Worm (Caenorhabditis elegans) whole organism, young adult: ENCODE data around the gene hpo-9.

ENCODE experiments used
- C06A6.2 ChIP-seq: fragments of 200-800 bp; sonication (Bioruptor generic); conservative IDR thresholded peaks from 2 replicates; pipeline ENCODE4 v1.3.6; 2022; ENCODE audit warnings: missing genetic modification characterization, missing compliant biosample characterization
- C17E4.6 ChIP-seq: fragments of 200-800 bp; sonication (Bioruptor generic); IDR thresholded peaks from 2 replicates; pipeline ENCODE4 v1.3.6; 2022; ENCODE audit warnings: missing genetic modification reagents, missing genetic modification characterization, missing compliant biosample characterization
- D2030.7 ChIP-seq: fragments of 200-800 bp; sonication (Bioruptor generic); IDR thresholded peaks from 2 replicates; pipeline ENCODE4 v1.3.6; 2022; ENCODE audit warnings: missing genetic modification reagents, missing genetic modification characterization, missing compliant biosample characterization
- F10E7.11 ChIP-seq: sonication (generic microtip); optimal IDR thresholded peaks from 2 replicates; lab custom pipeline; 2017; ENCODE audit warnings: mild to moderate bottlenecking, missing genetic modification characterization, moderate library complexity, missing compliant biosample characterization
- F23B12.7 ChIP-seq: sonication (generic microtip); optimal IDR thresholded peaks from 2 replicates; lab custom pipeline; 2017; ENCODE audit warnings: missing genetic modification characterization, mild to moderate bottlenecking, missing compliant biosample characterization, antibody characterized with exemption, moderate library complexity; ENCODE audit not compliant: insufficient read depth
- F33H1.4 ChIP-seq: fragments of 200-800 bp; sonication (Bioruptor generic); IDR thresholded peaks from 2 replicates; pipeline ENCODE4 v1.3.6; 2022; ENCODE audit warnings: missing genetic modification reagents, missing genetic modification characterization, missing compliant biosample characterization
- F39B2.1 ChIP-seq: fragments of 200-800 bp; sonication (Bioruptor generic); IDR thresholded peaks from 2 replicates; pipeline ENCODE4 v1.3.6; 2022; ENCODE audit warnings: missing genetic modification reagents, missing genetic modification characterization, missing compliant biosample characterization
- F52B5.7 ChIP-seq: sonication (generic microtip); optimal IDR thresholded peaks from 2 replicates; lab custom pipeline; 2016; ENCODE audit warnings: mild to moderate bottlenecking, missing genetic modification characterization, missing compliant biosample characterization
- Y53G8AR.9 ChIP-seq: fragments of 200-800 bp; sonication (Bioruptor generic); conservative IDR thresholded peaks from 2 replicates; pipeline ENCODE4 v1.3.6; 2022; ENCODE audit warnings: missing genetic modification reagents, missing genetic modification characterization, missing compliant biosample characterization
- Y56A3A.18 ChIP-seq: fragments of 200-800 bp; sonication (Bioruptor generic); IDR thresholded peaks from 2 replicates; pipeline ENCODE4 v1.3.6; 2022; ENCODE audit warnings: missing genetic modification reagents, missing genetic modification characterization, missing compliant biosample characterization
- Y67H2A.10 ChIP-seq: fragments of 200-800 bp; sonication (Bioruptor generic); conservative IDR thresholded peaks from 2 replicates; pipeline ENCODE4 v1.3.6; 2022; ENCODE audit warnings: missing genetic modification reagents, missing genetic modification characterization, missing compliant biosample characterization
- Y95B8A.8 ChIP-seq: fragments of 200-800 bp; sonication (Bioruptor generic); IDR thresholded peaks from 2 replicates; pipeline ENCODE4 v1.3.6; 2022; ENCODE audit warnings: missing genetic modification reagents, missing genetic modification characterization, missing compliant biosample characterization
- ama-1 ChIP-seq, 3 experiments: fragments of 150-350 bp in 1 of 3; sonication (generic microtip) in 2 of 3; optimal IDR thresholded peaks; 2 replicates each; lab custom pipeline; 2014 to 2018; ENCODE audit warnings: missing biosample characterization in 2 of 3, missing genetic modification characterization in 2 of 3, missing genetic modification reagents in 2 of 3
- aptf-3 ChIP-seq: fragments of 200-800 bp; sonication (Bioruptor generic); IDR thresholded peaks from 2 replicates; pipeline ENCODE4 v1.3.6; 2022; ENCODE audit warnings: missing genetic modification characterization, missing compliant biosample characterization
- atf-7 ChIP-seq: sonication (generic microtip); optimal IDR thresholded peaks from 2 replicates; lab custom pipeline; 2017; ENCODE audit warnings: mild to moderate bottlenecking, missing genetic modification characterization, missing compliant biosample characterization
- attf-3 ChIP-seq: fragments of 200-800 bp; sonication (Bioruptor generic); conservative IDR thresholded peaks from 2 replicates; pipeline ENCODE4 v1.3.6; 2022; ENCODE audit warnings: missing genetic modification reagents, missing genetic modification characterization, missing compliant biosample characterization
- attf-5 ChIP-seq: fragments of 200-800 bp; sonication (Bioruptor generic); optimal IDR thresholded peaks from 2 replicates; lab custom pipeline; 2018; ENCODE audit warnings: mild to moderate bottlenecking, missing genetic modification characterization, missing compliant biosample characterization
- cebp-1 ChIP-seq, 2 experiments: fragments of 200-800 bp in 1 of 2; sonication (Bioruptor generic) in 1 of 2; sonication (generic microtip) in 1 of 2; IDR thresholded peaks in 1 of 2; optimal IDR thresholded peaks in 1 of 2; 2 replicates each; pipeline versions ENCODE4 v1.3.6 to Lab custom; 2017 to 2022; ENCODE audit warnings: missing compliant biosample characterization in 2 of 2, missing genetic modification characterization in 2 of 2, mild to moderate bottlenecking in 1 of 2, missing genetic modification reagents in 1 of 2, moderate library complexity in 1 of 2
- ceh-58 ChIP-seq: fragments of 200-800 bp; sonication (Bioruptor generic); IDR thresholded peaks from 2 replicates; pipeline ENCODE4 v1.3.6; 2022; ENCODE audit warnings: missing genetic modification characterization, missing compliant biosample characterization
- ceh-79 ChIP-seq: sonication (generic microtip); optimal IDR thresholded peaks from 2 replicates; lab custom pipeline; 2017; ENCODE audit warnings: mild to moderate bottlenecking, missing genetic modification characterization, missing compliant biosample characterization
- chd-7 ChIP-seq: sonication (generic microtip); optimal IDR thresholded peaks from 2 replicates; lab custom pipeline; 2016; ENCODE audit warnings: mild to moderate bottlenecking, missing genetic modification characterization, moderate library complexity, missing compliant biosample characterization
- dox-1 ChIP-seq: fragments of 200-800 bp; sonication (Bioruptor generic); IDR thresholded peaks from 2 replicates; pipeline ENCODE4 v1.3.6; 2022; ENCODE audit warnings: missing genetic modification reagents, missing genetic modification characterization, missing compliant biosample characterization
- egrh-3 ChIP-seq: fragments of 200-800 bp; sonication (Bioruptor generic); IDR thresholded peaks from 2 replicates; pipeline ENCODE4 v1.3.6; 2022; ENCODE audit warnings: missing genetic modification reagents, missing genetic modification characterization, missing compliant biosample characterization
- ekl-4 ChIP-seq: fragments of 200-800 bp; sonication (Bioruptor generic); IDR thresholded peaks from 2 replicates; pipeline ENCODE4 v1.3.6; 2022; ENCODE audit warnings: missing genetic modification reagents, missing genetic modification characterization, missing compliant biosample characterization
- ets-4 ChIP-seq: fragments of 200-800 bp; sonication (Bioruptor generic); optimal IDR thresholded peaks from 2 replicates; lab custom pipeline; 2018; ENCODE audit warnings: mild to moderate bottlenecking, missing genetic modification characterization, missing compliant biosample characterization
- gei-17 ChIP-seq: fragments of 200-800 bp; sonication (Bioruptor generic); optimal IDR thresholded peaks from 2 replicates; lab custom pipeline; 2018; ENCODE audit warnings: mild to moderate bottlenecking, missing genetic modification characterization, missing compliant biosample characterization
- hlh-26 ChIP-seq: fragments of 200-800 bp; sonication (Bioruptor generic); conservative IDR thresholded peaks from 2 replicates; pipeline ENCODE4 v1.3.6; 2022; ENCODE audit warnings: missing genetic modification reagents, missing genetic modification characterization, missing compliant biosample characterization
- hmg-1.2 ChIP-seq: fragments of 200-800 bp; sonication (Bioruptor generic); IDR thresholded peaks from 2 replicates; pipeline ENCODE4 v1.3.6; 2022; ENCODE audit warnings: missing genetic modification reagents, missing genetic modification characterization, missing compliant biosample characterization
- hrde-1 ChIP-seq: sonication (generic microtip); optimal IDR thresholded peaks from 2 replicates; lab custom pipeline; 2016; ENCODE audit warnings: missing genetic modification characterization, mild to moderate bottlenecking, missing compliant biosample characterization, moderate library complexity, missing genotype, missing genetic modification reagents, borderline replicate concordance
- hsf-1 ChIP-seq: fragments of 200-800 bp; sonication (Bioruptor generic); IDR thresholded peaks from 2 replicates; pipeline ENCODE4 v1.3.6; 2022; ENCODE audit warnings: missing genetic modification reagents, missing genetic modification characterization, missing compliant biosample characterization
- let-526 ChIP-seq: fragments of 200-800 bp; sonication (Bioruptor generic); IDR thresholded peaks from 2 replicates; pipeline ENCODE4 v1.3.6; 2022; ENCODE audit warnings: missing genetic modification reagents, missing genetic modification characterization, missing compliant biosample characterization
- lin-40 ChIP-seq: sonication (generic microtip); optimal IDR thresholded peaks from 2 replicates; lab custom pipeline; 2016; ENCODE audit warnings: missing genetic modification characterization, mild to moderate bottlenecking, missing compliant biosample characterization, missing genotype, missing genetic modification reagents
- lin-54 ChIP-seq: fragments of 200-800 bp; sonication (Bioruptor generic); optimal IDR thresholded peaks from 2 replicates; lab custom pipeline; 2018; ENCODE audit warnings: mild to moderate bottlenecking, missing genetic modification characterization, missing compliant biosample characterization
- lsy-27 ChIP-seq: sonication (generic microtip); optimal IDR thresholded peaks from 2 replicates; lab custom pipeline; 2017; ENCODE audit warnings: missing genetic modification characterization, mild to moderate bottlenecking, missing compliant biosample characterization, antibody characterized with exemption, missing genotype, borderline replicate concordance; ENCODE audit not compliant: insufficient read depth
- madf-8 ChIP-seq: fragments of 200-800 bp; sonication (Bioruptor generic); conservative IDR thresholded peaks from 2 replicates; pipeline ENCODE4 v1.3.6; 2022; ENCODE audit warnings: missing genetic modification reagents, missing genetic modification characterization, missing compliant biosample characterization
- mcd-1 ChIP-seq: fragments of 200-800 bp; sonication (Bioruptor generic); IDR thresholded peaks from 2 replicates; pipeline ENCODE4 v1.3.6; 2022; ENCODE audit warnings: missing genetic modification reagents, missing genetic modification characterization, missing compliant biosample characterization
- mes-4 ChIP-seq: sonication (generic microtip); optimal IDR thresholded peaks from 2 replicates; lab custom pipeline; 2016; ENCODE audit warnings: missing genotype, missing genetic modification characterization, missing compliant biosample characterization
- rcor-1 ChIP-seq: fragments of 200-800 bp; sonication (Bioruptor generic); IDR thresholded peaks from 2 replicates; pipeline ENCODE4 v1.3.6; 2022; ENCODE audit warnings: missing genetic modification reagents, missing genetic modification characterization, missing compliant biosample characterization
- rpc-1 ChIP-seq, 2 experiments: fragments of 150-350 bp in 1 of 2; sonication (generic microtip) in 1 of 2; optimal IDR thresholded peaks; 2 replicates each; lab custom pipeline; 2014 to 2018; ENCODE audit warnings: missing biosample characterization in 1 of 2, missing genetic modification characterization in 1 of 2, missing genetic modification reagents in 1 of 2, missing genotype in 1 of 2
- somi-1 ChIP-seq: fragments of 200-800 bp; sonication (Bioruptor generic); optimal IDR thresholded peaks from 2 replicates; lab custom pipeline; 2018; ENCODE audit warnings: mild to moderate bottlenecking, missing genetic modification characterization, missing compliant biosample characterization
- zfh-2 ChIP-seq: fragments of 200-800 bp; sonication (Bioruptor generic); conservative IDR thresholded peaks from 2 replicates; pipeline ENCODE4 v1.3.6; 2022; ENCODE audit warnings: missing genetic modification reagents, missing genetic modification characterization, missing compliant biosample characterization
- ztf-18 ChIP-seq: sonication (generic microtip); optimal IDR thresholded peaks from 2 replicates; lab custom pipeline; 2016; ENCODE audit warnings: missing genotype, mild to moderate bottlenecking, missing genetic modification characterization, missing compliant biosample characterization
- ztf-22 ChIP-seq: fragments of 200-800 bp; sonication (Bioruptor generic); optimal IDR thresholded peaks from 2 replicates; lab custom pipeline; 2018; ENCODE audit warnings: mild to moderate bottlenecking, missing genetic modification characterization, moderate library complexity, missing compliant biosample characterization
- ztf-25 ChIP-seq: fragments of 200-800 bp; sonication (Bioruptor generic); IDR thresholded peaks from 2 replicates; pipeline ENCODE4 v1.3.6; 2022; ENCODE audit warnings: missing genetic modification reagents, missing genetic modification characterization, missing compliant biosample characterization
- ztf-28 ChIP-seq: fragments of 200-800 bp; sonication (Bioruptor generic); IDR thresholded peaks from 2 replicates; pipeline ENCODE4 v1.3.6; 2022; ENCODE audit warnings: missing genetic modification reagents, missing genetic modification characterization, missing compliant biosample characterization
- ztf-3 ChIP-seq: fragments of 200-800 bp; sonication (Bioruptor generic); optimal IDR thresholded peaks from 2 replicates; lab custom pipeline; 2018; ENCODE audit warnings: mild to moderate bottlenecking, missing genetic modification characterization, missing compliant biosample characterization

hpo-9 gene

ce11 chrV:7196498-7196966, 40.4 kb downstream of the hpo-9 start, which contains the start of gene F09G2.2 (continued):
- TF ChIP-seq chd-7 (tag; lab: Kevin White, UChicago) (peak; percentile 33), somi-1 (peak; percentile 44), lin-40 (tag; lab: Kevin White, UChicago) (peak; percentile 86), C06A6.2 (GFP tag; lab: Robert Waterston, UW) (no peak; the same call in 1 of the 2 replicates), ztf-18 (tag; lab: Kevin White, UChicago) (peak; percentile 70), dox-1 (peak; percentile 96), Y56A3A.18 (GFP tag; lab: Robert Waterston, UW) (no peak), attf-5 (GFP tag; lab: Kevin White, UChicago) (peak; percentile 96), cebp-1 (GFP tag; IDR thresholded peaks at IDR 0.05; lab: Robert Waterston, UW) (peak; percentile 78), cebp-1 (tag; optimal IDR thresholded peaks at IDR 0.05; lab: Kevin White, UChicago) (peak; percentile 91), aptf-3 (GFP tag; lab: Robert Waterston, UW) (no peak), hsf-1 (GFP tag; lab: Robert Waterston, UW) (peak; percentile 72; the same call in 1 of the 2 replicates), ztf-22 (peak; percentile 2), ztf-28 (GFP tag; lab: Robert Waterston, UW) (0 out of 2 replicates have a peak, but pooled peaks have one; percentile 6), Y95B8A.8 (GFP tag; lab: Robert Waterston, UW) (peak; percentile 84), F33H1.4 (GFP tag; lab: Robert Waterston, UW) (peak; percentile 79), ama-1 (optimal IDR thresholded peaks at IDR 0.05; lab: Kevin White, UChicago) (no peak), ama-1 (GFP tag; optimal IDR thresholded peaks at IDR 0.05; lab: Kevin White, UChicago) (no peak), egrh-3 (GFP tag; lab: Robert Waterston, UW) (peak; percentile 58), lin-54 (peak; percentile 93), madf-8 (GFP tag; lab: Robert Waterston, UW) (peak; percentile 82), rpc-1 (optimal IDR thresholded peaks at IDR 0.05; lab: Kevin White, UChicago) (no peak), rpc-1 (tag; optimal IDR thresholded peaks at IDR 0.05; lab: Kevin White, UChicago) (no peak), gei-17 (GFP tag; lab: Kevin White, UChicago) (peak; percentile 42), F10E7.11 (no peak), attf-3 (GFP tag; lab: Robert Waterston, UW) (peak; percentile 73), let-526 (GFP tag; lab: Robert Waterston, UW) (peak; percentile 56; the same call in 1 of the 2 replicates), mcd-1 (GFP tag; lab: Robert Waterston, UW) (peak; percentile 85), F39B2.1 (GFP tag; lab: Robert Waterston, UW) (no peak), ztf-25 (GFP tag; lab: Robert Waterston, UW) (0 out of 2 replicates have a peak, but pooled peaks have one; percentile 40), atf-7 (tag; lab: Kevin White, UChicago) (peak; percentile 14), F52B5.7 (tag; lab: Kevin White, UChicago) (no peak), hlh-26 (GFP tag; lab: Robert Waterston, UW) (no peak), F23B12.7 (peak; percentile 61), zfh-2 (GFP tag; lab: Robert Waterston, UW) (peak; percentile 90), Y67H2A.10 (GFP tag; lab: Robert Waterston, UW) (peak; percentile 76; the same call in 1 of the 2 replicates), ceh-79 (tag; lab: Kevin White, UChicago) (no peak), D2030.7 (peak; percentile 88), ceh-58 (no peak), C17E4.6 (GFP tag; lab: Robert Waterston, UW) (peak; percentile 81), hmg-1.2 (peak; percentile 99), rcor-1 (peak; percentile 93), ets-4 (peak; percentile 42), hrde-1 (tag; lab: Kevin White, UChicago) (peak; percentile 14), ekl-4 (GFP tag; lab: Robert Waterston, UW) (peak; percentile 96), mes-4 (tag; lab: Kevin White, UChicago) (no peak), ztf-3 (GFP tag; lab: Kevin White, UChicago) (no peak), Y53G8AR.9 (GFP tag; lab: Robert Waterston, UW) (peak; percentile 92), lsy-27 (tag; lab: Kevin White, UChicago) (no peak)
